Fruit fly (Drosophila melanogaster): ENCODE results near the gene CG6276.

The CG6276 gene

DNA sequence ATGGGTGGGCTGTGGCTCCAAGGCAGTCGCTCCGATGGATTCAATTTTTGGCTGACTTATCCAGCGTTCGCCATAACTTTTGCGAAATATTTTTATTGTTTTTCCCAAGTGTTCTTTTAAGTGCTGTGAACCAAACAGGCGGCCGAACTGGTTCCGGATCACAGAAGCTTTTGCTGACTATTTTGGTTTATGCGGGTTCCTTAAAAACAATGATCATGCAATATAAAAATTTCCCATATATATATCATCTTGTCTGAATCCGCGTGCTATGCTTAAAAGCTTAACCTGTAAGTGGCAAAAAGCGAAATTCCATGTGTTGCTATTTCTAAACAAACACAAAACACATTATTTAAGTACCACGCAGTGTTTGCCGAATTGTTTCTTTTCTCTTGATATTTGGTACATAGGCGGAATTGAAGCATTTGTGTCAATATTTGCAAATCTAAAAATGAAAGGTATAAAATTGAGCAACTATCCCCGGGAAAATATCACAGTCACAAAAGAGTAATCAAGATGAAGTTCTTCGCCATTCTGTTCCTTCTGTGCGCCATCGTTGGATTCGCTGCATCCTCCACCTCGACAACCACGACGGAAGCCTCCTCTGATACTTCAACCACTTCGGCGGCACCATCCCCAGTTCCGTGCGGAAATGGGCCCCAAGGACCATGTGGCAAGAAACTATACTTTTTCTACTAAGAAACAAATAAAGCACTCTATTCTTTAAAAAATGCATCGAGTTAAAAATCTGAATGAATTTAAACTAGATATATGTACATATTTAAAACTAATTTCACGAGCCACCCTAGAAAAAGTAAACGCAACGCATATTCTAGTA, at the start of gene CG6276, which contains the start of gene CG44040 (continued):
- TF ChIP-seq Adf1 (GFP tag; IDR thresholded peaks at IDR 0.05) (0 out of 2 replicates have a peak, but pooled peaks have one; percentile 23), CG4854 (GFP tag; optimal IDR thresholded peaks at IDR 0.05) (peak; percentile 25), CG12659 (GFP tag; optimal IDR thresholded peaks at IDR 0.05) (peak; percentile 37), CG11696 (GFP tag; IDR thresholded peaks at IDR 0.05) (peak; percentile 11; the same call in 1 of the 2 replicates), CG14860 (GFP tag; IDR thresholded peaks at IDR 0.05; ENCODE audit: partially characterized antibody) (no peak), vvl (GFP tag; IDR thresholded peaks at IDR 0.05) (peak; percentile 54), eyg (GFP tag; optimal IDR thresholded peaks at IDR 0.05) (no peak), Deaf1 (tag; optimal IDR thresholded peaks at IDR 0.05) (no peak), nmo (GFP tag; optimal IDR thresholded peaks at IDR 0.05) (peak; percentile 34), oc (tag; optimal IDR thresholded peaks at IDR 0.05) (peak; percentile 5), CG4360 (GFP tag; IDR thresholded peaks at IDR 0.05) (no peak), al (GFP tag; IDR thresholded peaks at IDR 0.05) (peak; percentile 9; the same call in 1 of the 2 replicates), Jarid2 (GFP tag; optimal IDR thresholded peaks at IDR 0.05) (no peak), YL-1 (GFP tag; optimal IDR thresholded peaks at IDR 0.05) (peak; percentile 6), dimm (GFP tag; IDR thresholded peaks at IDR 0.05) (no peak), Hmr (GFP tag; optimal IDR thresholded peaks at IDR 0.05) (peak; percentile 64), CG7786 (GFP tag; optimal IDR thresholded peaks at IDR 0.05) (peak; percentile 34), ac (GFP tag; optimal IDR thresholded peaks at IDR 0.05) (no peak), CG1233 (GFP tag; optimal IDR thresholded peaks at IDR 0.05) (peak; percentile 41), ab (GFP tag; optimal IDR thresholded peaks at IDR 0.05) (no peak), CG34422 (GFP tag; IDR thresholded peaks at IDR 0.05) (no peak), tap (tag; optimal IDR thresholded peaks at IDR 0.05) (peak; percentile 9), CG13894 (tag; optimal IDR thresholded peaks at IDR 0.05) (peak; percentile 20), CG15514 (GFP tag; optimal IDR thresholded peaks at IDR 0.05) (peak; percentile 99), Fer1 (GFP tag; optimal IDR thresholded peaks at IDR 0.05) (peak; percentile 55), CG10543 (GFP tag; optimal IDR thresholded peaks at IDR 0.05) (peak; percentile 69), fd102C (GFP tag; optimal IDR thresholded peaks at IDR 0.05) (no peak), CG14441 (GFP tag; IDR thresholded peaks at IDR 0.05) (peak; percentile 59), danr (GFP tag; IDR thresholded peaks at IDR 0.05) (no peak), GATAe (GFP tag; conservative IDR thresholded peaks at IDR 0.05) (no peak), sob (GFP tag; IDR thresholded peaks at IDR 0.05) (peak; percentile 56), mam (GFP tag; optimal IDR thresholded peaks at IDR 0.05) (peak; percentile 26), ci (GFP tag; IDR thresholded peaks at IDR 0.05) (peak; percentile 62; the same call in 2 of the 3 replicates), Ravus (GFP tag; IDR thresholded peaks at IDR 0.05) (no peak), disco-r (GFP tag; optimal IDR thresholded peaks at IDR 0.05) (peak; percentile 5), CG11093 (GFP tag; IDR thresholded peaks at IDR 0.05) (no peak), chm (GFP tag; IDR thresholded peaks at IDR 0.05) (no peak), Sin3A (optimal IDR thresholded peaks at IDR 0.05) (peak; percentile 8), PHDP (tag; optimal IDR thresholded peaks at IDR 0.05) (peak; percentile 27), CG5245 (GFP tag; optimal IDR thresholded peaks at IDR 0.05) (no peak), CG8765 (GFP tag; IDR thresholded peaks at IDR 0.05) (no peak; the same call in 1 of the 2 replicates), HLH4C (GFP tag; IDR thresholded peaks at IDR 0.05; ENCODE audit: partially characterized antibody) (no peak), sisA (GFP tag; IDR thresholded peaks at IDR 0.05) (no peak)

Measured in whole organism, embryonic.